Fruit fly (Drosophila melanogaster) whole organism, pupa: Measurements from ENCODE around the gene CG14644.

ENCODE experiments used
- CG10348 ChIP-seq: fragments of 200-800 bp; sonication (Bioruptor generic); IDR thresholded peaks from 2 replicates; pipeline ENCODE4 v1.3.6; 2022; ENCODE audit warnings: missing biosample characterization, missing genetic modification characterization
- CG12605 ChIP-seq: fragments of 200-800 bp; sonication (Bioruptor generic); IDR thresholded peaks from 2 replicates; pipeline ENCODE4 v1.3.6; 2022; ENCODE audit warnings: missing biosample characterization, missing genetic modification characterization
- CG13204 ChIP-seq: fragments of 200-800 bp; sonication (Bioruptor generic); optimal IDR thresholded peaks from 2 replicates; lab custom pipeline; 2018; ENCODE audit warnings: missing biosample characterization, mild to moderate bottlenecking, missing genetic modification characterization, moderate library complexity
- CG14655 ChIP-seq: fragments of 200-800 bp; sonication (Bioruptor generic); optimal IDR thresholded peaks from 3 replicates; lab custom pipeline; 2017; ENCODE audit warnings: mild to moderate bottlenecking, missing biosample characterization, missing genetic modification reagents, missing genetic modification characterization
- CG15710 ChIP-seq: fragments of 200-800 bp; sonication (Bioruptor generic); optimal IDR thresholded peaks from 2 replicates; lab custom pipeline; 2018; ENCODE audit warnings: missing biosample characterization, mild to moderate bottlenecking, missing genetic modification characterization, moderate library complexity
- CG17806 ChIP-seq: fragments of 200-800 bp; sonication (Bioruptor generic); optimal IDR thresholded peaks from 2 replicates; lab custom pipeline; 2018; ENCODE audit warnings: missing biosample characterization, mild to moderate bottlenecking, missing genetic modification characterization, moderate library complexity
- CG32121 ChIP-seq: fragments of 200-800 bp; sonication (Bioruptor generic); IDR thresholded peaks from 2 replicates; pipeline ENCODE4 v1.3.6; 2022; ENCODE audit warnings: missing biosample characterization, missing genetic modification characterization
- CG34367 ChIP-seq: fragments of 200-800 bp; sonication (Bioruptor generic); optimal IDR thresholded peaks from 2 replicates; lab custom pipeline; 2018; ENCODE audit warnings: missing biosample characterization, mild to moderate bottlenecking, missing genetic modification characterization
- CG4496 ChIP-seq: fragments of 200-800 bp; sonication (Bioruptor generic); IDR thresholded peaks from 3 replicates; pipeline ENCODE4 v1.3.6; 2022; ENCODE audit warnings: missing biosample characterization, missing genetic modification characterization
- CG8159 ChIP-seq: fragments of 200-800 bp; sonication (Bioruptor generic); optimal IDR thresholded peaks from 3 replicates; lab custom pipeline; 2018; ENCODE audit warnings: missing biosample characterization, mild to moderate bottlenecking, missing genetic modification characterization, moderate library complexity
- CG8301 ChIP-seq: fragments of 200-800 bp; sonication (Bioruptor generic); optimal IDR thresholded peaks from 2 replicates; lab custom pipeline; 2018; ENCODE audit warnings: missing biosample characterization, mild to moderate bottlenecking, missing genetic modification characterization
- CG9948 ChIP-seq: fragments of 200-800 bp; sonication (Bioruptor generic); optimal IDR thresholded peaks from 2 replicates; lab custom pipeline; 2018; ENCODE audit warnings: missing biosample characterization, mild to moderate bottlenecking, missing genetic modification characterization, moderate library complexity
- D1 ChIP-seq: fragments of 200-800 bp; sonication (Bioruptor generic); optimal IDR thresholded peaks from 2 replicates; lab custom pipeline; 2018; ENCODE audit warnings: missing biosample characterization, mild to moderate bottlenecking, missing genetic modification characterization, moderate library complexity
- EcR ChIP-seq: fragments of 200-800 bp; sonication (Bioruptor generic); optimal IDR thresholded peaks from 3 replicates; lab custom pipeline; 2019; ENCODE audit warnings: missing biosample characterization, missing genetic modification characterization, mild to moderate bottlenecking, moderate library complexity, missing genetic modification reagents
- Ets98B ChIP-seq: fragments of 200-800 bp; sonication (Bioruptor generic); IDR thresholded peaks from 2 replicates; pipeline ENCODE4 v1.3.6; 2022; ENCODE audit warnings: missing biosample characterization, missing genetic modification characterization
- Pif1A ChIP-seq: fragments of 200-800 bp; sonication (Bioruptor generic); optimal IDR thresholded peaks from 3 replicates; lab custom pipeline; 2016; ENCODE audit warnings: missing biosample characterization, missing genetic modification characterization
- Pif1B ChIP-seq: fragments of 200-800 bp; sonication (Bioruptor generic); optimal IDR thresholded peaks from 3 replicates; lab custom pipeline; 2016; ENCODE audit warnings: missing biosample characterization, missing genetic modification characterization
- Snoo ChIP-seq: fragments of 200-800 bp; sonication (Bioruptor generic); optimal IDR thresholded peaks from 3 replicates; lab custom pipeline; 2017; ENCODE audit warnings: missing biosample characterization, mild to moderate bottlenecking, missing genetic modification characterization, inconsistent platforms
- fd96Ca ChIP-seq: fragments of 200-800 bp; sonication (Bioruptor generic); IDR thresholded peaks from 3 replicates; pipeline ENCODE4 v1.3.6; 2022; ENCODE audit warnings: missing biosample characterization, missing genetic modification characterization
- gl ChIP-seq: fragments of 200-800 bp; sonication (Bioruptor generic); optimal IDR thresholded peaks from 2 replicates; lab custom pipeline; 2018; ENCODE audit warnings: missing biosample characterization, mild to moderate bottlenecking, missing genetic modification characterization
- rn ChIP-seq: fragments of 200-800 bp; sonication (Bioruptor generic); IDR thresholded peaks from 2 replicates; pipeline ENCODE4 v1.3.6; 2022; ENCODE audit warnings: missing biosample characterization, missing genetic modification characterization

CG14644 gene

dm6 chr3R:4232139-4233017 lies 20.5 kb downstream of the CG14644 start, which contains the start of gene CG14641:
TSS of gene CG14641 (minus strand) at chr3R:4232342.
- TF ChIP-seq CG4496 (no peak), CG32121 (GFP tag; lab: Robert Waterston, UW) (no peak), CG10348 (GFP tag; lab: Robert Waterston, UW) (no peak), Pif1B (no peak), rn (GFP tag; lab: Robert Waterston, UW) (no peak), CG15710 (tag; lab: Kevin White, UChicago) (peak; percentile 6), CG17806 (no peak), CG34367 (no peak), CG8159 (tag; lab: Kevin White, UChicago) (peak; percentile 1)

dm6 chr3R:4229137-4229764 lies 23.6 kb downstream of the CG14644 start, which contains the start of gene DhpD:
TSS of gene DhpD (minus strand) at chr3R:4229238.
- TF ChIP-seq CG8301, result no peak
- TF ChIP-seq Pif1B, result peak; percentile 73
- no peak for TF ChIP-seq EcR
- TF ChIP-seq CG9948 (tag; lab: Kevin White, UChicago), result peak; percentile 55
- TF ChIP-seq CG8159 (tag; lab: Kevin White, UChicago), result peak; percentile 76
- TF ChIP-seq gl (tag; lab: Kevin White, UChicago), result peak; percentile 35
- TF ChIP-seq D1, result peak; percentile 59
- no peak; the same call in 2 of the 3 replicates for TF ChIP-seq fd96Ca (GFP tag; lab: Robert Waterston, UW)
- no peak for TF ChIP-seq rn (GFP tag; lab: Robert Waterston, UW)
- TF ChIP-seq CG34367, result peak; percentile 50
- peak; percentile 87 for TF ChIP-seq CG4496
- TF ChIP-seq Snoo (tag; lab: Kevin White, UChicago), result peak; percentile 80
- TF ChIP-seq Pif1A (GFP tag; lab: Kevin White, UChicago), result no peak
- peak; percentile 80 for TF ChIP-seq CG15710 (tag; lab: Kevin White, UChicago)
- TF ChIP-seq CG14655 (GFP tag; lab: Kevin White, UChicago), result no peak
- peak; percentile 2 for TF ChIP-seq CG13204
- no peak for TF ChIP-seq CG10348 (GFP tag; lab: Robert Waterston, UW)
- TF ChIP-seq CG17806, result peak; percentile 79
- peak; percentile 79 for TF ChIP-seq Ets98B (GFP tag; lab: Robert Waterston, UW)
- peak; percentile 63 for TF ChIP-seq CG12605 (GFP tag; lab: Robert Waterston, UW)
- peak; percentile 77 for TF ChIP-seq CG32121 (GFP tag; lab: Robert Waterston, UW)

dm6 chr3R:4228426-4228825 lies 24.4 kb downstream of the CG14644 start:
- TF ChIP-seq CG13204, result peak; percentile 61
- no peak for TF ChIP-seq Snoo (tag; lab: Kevin White, UChicago)
- no peak for TF ChIP-seq CG32121 (GFP tag; lab: Robert Waterston, UW)

- TF ChIP-seq CG9948 (tag; lab: Kevin White, UChicago), result no peak
- TF ChIP-seq CG14655 (GFP tag; lab: Kevin White, UChicago), result no peak
- no peak for TF ChIP-seq CG17806
- TF ChIP-seq CG8301, result no peak
- TF ChIP-seq D1, result no peak
- 0 out of 2 replicates have a peak, but pooled peaks have one; percentile 9 for TF ChIP-seq CG12605 (GFP tag; lab: Robert Waterston, UW)
- TF ChIP-seq CG34367, result no peak
- no peak for TF ChIP-seq CG13204
- TF ChIP-seq CG15710 (tag; lab: Kevin White, UChicago), result no peak
- TF ChIP-seq CG4496, result no peak
- peak; percentile 9; the same call in 1 of the 2 replicates for TF ChIP-seq CG32121 (GFP tag; lab: Robert Waterston, UW)
- TF ChIP-seq fd96Ca (GFP tag; lab: Robert Waterston, UW), result 0 out of 3 replicates have a peak, but pooled peaks have one; percentile 31
- TF ChIP-seq EcR, result no peak
- TF ChIP-seq Pif1A (GFP tag; lab: Kevin White, UChicago), result no peak
- peak; percentile 16; the same call in 1 of the 2 replicates for TF ChIP-seq Ets98B (GFP tag; lab: Robert Waterston, UW)
- TF ChIP-seq CG10348 (GFP tag; lab: Robert Waterston, UW), result no peak
- no peak for TF ChIP-seq gl (tag; lab: Kevin White, UChicago)
- TF ChIP-seq Pif1B, result no peak
- no peak for TF ChIP-seq rn (GFP tag; lab: Robert Waterston, UW)
Measured at dm6 chr3R:4220780-4221179, 32.1 kb downstream of the CG14644 start.

- TF ChIP-seq CG17806 (no peak), EcR (no peak), CG32121 (GFP tag; lab: Robert Waterston, UW) (no peak), D1 (no peak), Snoo (tag; lab: Kevin White, UChicago) (no peak), Pif1B (no peak), CG10348 (GFP tag; lab: Robert Waterston, UW) (no peak), CG8301 (no peak), CG34367 (no peak), CG14655 (GFP tag; lab: Kevin White, UChicago) (no peak), fd96Ca (GFP tag; lab: Robert Waterston, UW) (no peak)
Measured at dm6 chr3R:4220030-4220429, 32.8 kb downstream of the CG14644 start, which contains the start of gene CG31516. TSS of gene CG31516 (minus strand) at chr3R:4220130.
